Fruit fly (Drosophila melanogaster): ENCODE results near the gene CG34308.
A peak's percentile ranks its signal among the peaks of the same experiment; 100 is the strongest.

The CG34308 gene

DNA sequence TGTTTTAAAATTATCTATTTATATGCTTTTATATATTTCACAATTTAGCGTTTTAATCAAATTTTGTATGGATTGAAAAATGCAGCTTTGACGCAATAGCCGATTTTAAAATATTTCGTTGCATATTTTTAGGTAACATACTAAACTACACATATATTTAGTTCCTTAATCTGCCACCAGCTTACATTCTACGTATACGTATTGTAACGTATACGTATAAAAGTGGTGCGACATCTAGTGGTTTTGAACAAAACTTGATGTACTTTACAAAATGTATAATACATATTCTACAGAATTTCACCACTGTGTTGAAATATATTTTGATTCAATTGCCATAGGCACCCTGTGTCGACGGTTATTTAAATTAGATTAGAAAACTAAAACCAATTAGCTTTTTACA, 10.8 kb upstream of the CG34308 start (continued):
- TF ChIP-seq CG1603 (tag; optimal IDR thresholded peaks at IDR 0.05) (peak; percentile 56), CG11504 (tag; optimal IDR thresholded peaks at IDR 0.05) (peak; percentile 46), lilli (GFP tag; optimal IDR thresholded peaks at IDR 0.05) (no peak), stwl (tag; optimal IDR thresholded peaks at IDR 0.05) (no peak), nerfin-1 (tag; optimal IDR thresholded peaks at IDR 0.05) (no peak), lov (optimal IDR thresholded peaks at IDR 0.05) (no peak), lov (GFP tag; IDR thresholded peaks at IDR 0.05) (no peak), Nf-YA (GFP tag; IDR thresholded peaks at IDR 0.05) (no peak), salm (tag; optimal IDR thresholded peaks at IDR 0.05) (no peak), CkIIα-i1 (GFP tag; IDR thresholded peaks at IDR 0.05) (no peak), sens-2 (GFP tag; IDR thresholded peaks at IDR 0.05) (no peak), CG2120 (GFP tag; optimal IDR thresholded peaks at IDR 0.05) (peak; percentile 46), Abd-B (GFP tag; optimal IDR thresholded peaks at IDR 0.05) (no peak), CG9797 (GFP tag; optimal IDR thresholded peaks at IDR 0.05) (no peak), CG9609 (GFP tag; optimal IDR thresholded peaks at IDR 0.05) (peak; percentile 30), abd-A (tag; optimal IDR thresholded peaks at IDR 0.05) (no peak), CG10543 (GFP tag; optimal IDR thresholded peaks at IDR 0.05) (no peak), CG6654 (GFP tag; optimal IDR thresholded peaks at IDR 0.05) (no peak), BtbVII (GFP tag; optimal IDR thresholded peaks at IDR 0.05) (no peak), CG7839 (tag; optimal IDR thresholded peaks at IDR 0.05) (no peak), Nf-YC (tag; optimal IDR thresholded peaks at IDR 0.05) (peak; percentile 19), tin (GFP tag; optimal IDR thresholded peaks at IDR 0.05) (no peak), hkb (optimal IDR thresholded peaks at IDR 0.05) (no peak), hkb (GFP tag; IDR thresholded peaks at IDR 0.05) (no peak), dpn (GFP tag; optimal IDR thresholded peaks at IDR 0.05) (peak; percentile 16 to 55), ind (GFP tag; optimal IDR thresholded peaks at IDR 0.05) (no peak), Poxn (GFP tag; IDR thresholded peaks at IDR 0.05) (no peak), CG30431 (GFP tag; optimal IDR thresholded peaks at IDR 0.05) (no peak), repo (GFP tag; optimal IDR thresholded peaks at IDR 0.05) (no peak), Hsf (GFP tag; optimal IDR thresholded peaks at IDR 0.05) (peak; percentile 48), Xrp1 (GFP tag; IDR thresholded peaks at IDR 0.05) (no peak), MESR4 (GFP tag; optimal IDR thresholded peaks at IDR 0.05) (no peak), nmo (GFP tag; optimal IDR thresholded peaks at IDR 0.05) (peak; percentile 34), onecut (GFP tag; IDR thresholded peaks at IDR 0.05) (no peak), CG10267 (tag; optimal IDR thresholded peaks at IDR 0.05) (peak; percentile 42), Dip2 (GFP tag; IDR thresholded peaks at IDR 0.05) (no peak), CG10321 (GFP tag; IDR thresholded peaks at IDR 0.05) (no peak), CG31224 (GFP tag; IDR thresholded peaks at IDR 0.05) (no peak), chn (GFP tag; optimal IDR thresholded peaks at IDR 0.05) (peak; percentile 14), ttk (GFP tag; IDR thresholded peaks at IDR 0.05) (no peak), Oaz (GFP tag; IDR thresholded peaks at IDR 0.05) (no peak), Dp (GFP tag; optimal IDR thresholded peaks at IDR 0.05) (peak; percentile 76), Nf-YB (GFP tag; optimal IDR thresholded peaks at IDR 0.05) (no peak), Aef1 (GFP tag; IDR thresholded peaks at IDR 0.05) (no peak), CG1647 (GFP tag; optimal IDR thresholded peaks at IDR 0.05) (no peak), chif (GFP tag; optimal IDR thresholded peaks at IDR 0.05) (peak in 1 of 2 experiments; percentile 45), CG30020 (tag; optimal IDR thresholded peaks at IDR 0.05) (no peak), Gsc (GFP tag; IDR thresholded peaks at IDR 0.05) (no peak), lab (GFP tag; optimal IDR thresholded peaks at IDR 0.05) (no peak), CG8478 (optimal IDR thresholded peaks at IDR 0.05) (no peak), CG16863 (GFP tag; optimal IDR thresholded peaks at IDR 0.05) (no peak), HLH3B (GFP tag; IDR thresholded peaks at IDR 0.05) (no peak), ssp (GFP tag; IDR thresholded peaks at IDR 0.05) (no peak), twi (tag; optimal IDR thresholded peaks at IDR 0.05) (no peak)

Data from whole organism, embryonic.